Worm (Caenorhabditis elegans) whole organism, L4/young adult: Measurements from ENCODE around the gene srh-148.

Experiments
- dao-5 ChIP-seq: sonication (generic microtip); optimal IDR thresholded peaks from 2 replicates; lab custom pipeline; 2016; ENCODE audit warnings: missing genotype, missing genetic modification characterization, moderate library complexity, missing compliant biosample characterization
- him-1 ChIP-seq: sonication (generic microtip); optimal IDR thresholded peaks from 2 replicates; lab custom pipeline; 2016; ENCODE audit warnings: missing genotype, missing genetic modification reagents, missing genetic modification characterization, missing compliant biosample characterization

ce11 chrV:15815962-15816432 is 42.2 kb downstream of the srh-148 start, which contains the start of the genes fbxa-69 and F54B8.4:
- TF ChIP-seq him-1 (tag; lab: Kevin White, UChicago) (no peak), dao-5 (no peak)
